Worm (Caenorhabditis elegans) whole organism, mixed stage, embryonic: ENCODE measurements around the gene pgp-13.

Experiments used
- M03D4.4 ChIP-seq: sonication (generic microtip); optimal IDR thresholded peaks from 2 replicates; lab custom pipeline; 2017; ENCODE audit warnings: mild to moderate bottlenecking, missing genetic modification characterization, missing compliant biosample characterization
- cnd-1 ChIP-seq: fragments of 200-800 bp; sonication (Bioruptor generic); optimal IDR thresholded peaks from 2 replicates; lab custom pipeline; 2018; ENCODE audit warnings: mild to moderate bottlenecking, missing genetic modification characterization, missing compliant biosample characterization
- elt-3 ChIP-seq: fragments of 150-350 bp; optimal IDR thresholded peaks from 2 replicates; lab custom pipeline; 2014; ENCODE audit warnings: missing biosample characterization, missing genetic modification characterization
- lsy-2 ChIP-seq: fragments of 150-350 bp; optimal IDR thresholded peaks from 2 replicates; lab custom pipeline; 2014; ENCODE audit warnings: missing biosample characterization, missing genetic modification characterization
- mep-1 ChIP-seq: fragments of 150-350 bp; optimal IDR thresholded peaks from 2 replicates; lab custom pipeline; 2017; ENCODE audit warnings: missing biosample characterization, missing genetic modification reagents, missing genetic modification characterization, inconsistent platforms
- mls-2 ChIP-seq: sonication (generic microtip); optimal IDR thresholded peaks from 2 replicates; lab custom pipeline; 2016; ENCODE audit warnings: mild to moderate bottlenecking, missing genetic modification characterization, moderate library complexity, missing compliant biosample characterization
- nhr-12 ChIP-seq: fragments of 150-350 bp; optimal IDR thresholded peaks from 2 replicates; lab custom pipeline; 2014; ENCODE audit warnings: missing biosample characterization, missing genetic modification characterization
- nhr-237 ChIP-seq: fragments of 150-350 bp; optimal IDR thresholded peaks from 2 replicates; lab custom pipeline; 2014; ENCODE audit warnings: missing biosample characterization, missing genetic modification characterization
- pha-4 ChIP-seq: fragments of 150-350 bp; optimal IDR thresholded peaks from 2 replicates; lab custom pipeline; 2018; ENCODE audit warnings: missing biosample characterization, missing genetic modification reagents, missing genetic modification characterization
- sem-2 ChIP-seq: fragments of 200-800 bp; sonication (Bioruptor generic); optimal IDR thresholded peaks from 2 replicates; lab custom pipeline; 2018; ENCODE audit warnings: mild to moderate bottlenecking, missing genetic modification characterization, missing compliant biosample characterization
- snpc-4 ChIP-seq: fragments of 150-350 bp; optimal IDR thresholded peaks from 2 replicates; lab custom pipeline; 2014; ENCODE audit warnings: missing biosample characterization, missing genetic modification characterization
- unc-120 ChIP-seq: sonication (generic microtip); optimal IDR thresholded peaks from 2 replicates; lab custom pipeline; 2017; ENCODE audit warnings: missing genetic modification characterization, missing compliant biosample characterization; ENCODE audit not compliant: poor library complexity, severe bottlenecking

ce11 chrX:12726129-12726528 is 12.4 kb upstream of the pgp-13 start:
- no peak for TF ChIP-seq lsy-2 (tag; lab: Kevin White, UChicago)
- no peak for TF ChIP-seq mls-2
- TF ChIP-seq mep-1 (tag; lab: Kevin White, UChicago), result no peak
- TF ChIP-seq cnd-1 (tag; lab: Kevin White, UChicago), result no peak
- no peak for TF ChIP-seq snpc-4 (tag; lab: Kevin White, UChicago)
- TF ChIP-seq sem-2, result no peak
- TF ChIP-seq pha-4 (tag; lab: Kevin White, UChicago), result no peak
- no peak for TF ChIP-seq elt-3 (tag; lab: Kevin White, UChicago)
- TF ChIP-seq unc-120 (tag; lab: Kevin White, UChicago), result no peak
- no peak for TF ChIP-seq M03D4.4 (tag; lab: Kevin White, UChicago)
- no peak for TF ChIP-seq nhr-237 (tag; lab: Kevin White, UChicago)
- TF ChIP-seq nhr-12, result no peak
